Worm (Caenorhabditis elegans) whole organism, mixed stage, embryonic: Measurements from ENCODE around the gene F17C11.13.

Source experiments
- elt-1 ChIP-seq: sonication (generic microtip); optimal IDR thresholded peaks from 2 replicates; lab custom pipeline; 2017; ENCODE audit warnings: missing genetic modification characterization, mild to moderate bottlenecking, missing compliant biosample characterization, antibody characterized with exemption, moderate library complexity, borderline replicate concordance; ENCODE audit not compliant: insufficient read depth
- zip-8 ChIP-seq: fragments of 150-350 bp; optimal IDR thresholded peaks from 2 replicates; lab custom pipeline; 2014; ENCODE audit warnings: missing biosample characterization, missing genetic modification characterization

ce11 chrV:10925658-10926057 is 30.1 kb upstream of the F17C11.13 start:
- no peak for TF ChIP-seq zip-8 (tag; lab: Kevin White, UChicago)
- no peak for TF ChIP-seq elt-1 (tag; lab: Kevin White, UChicago)
